Worm (Caenorhabditis elegans) whole organism, L4 larva: Measurements from ENCODE around the gene ceh-37.

Source experiments
- nhr-11 ChIP-seq: fragments of 150-350 bp; optimal IDR thresholded peaks from 2 replicates; lab custom pipeline; 2014; ENCODE audit warnings: missing biosample characterization, missing genetic modification characterization
- pha-4 ChIP-seq, 2 experiments: fragments of 150-350 bp in 1 of 2; fragments of 200-800 bp in 1 of 2; sonication (Bioruptor generic) in 1 of 2; IDR thresholded peaks in 1 of 2; optimal IDR thresholded peaks in 1 of 2; 2 replicates each; pipeline versions ENCODE4 v1.3.6 to Lab custom; 2014 to 2022; ENCODE audit warnings: missing genetic modification characterization in 2 of 2, missing genetic modification reagents in 2 of 2, missing biosample characterization in 1 of 2, missing compliant biosample characterization in 1 of 2

DNA sequence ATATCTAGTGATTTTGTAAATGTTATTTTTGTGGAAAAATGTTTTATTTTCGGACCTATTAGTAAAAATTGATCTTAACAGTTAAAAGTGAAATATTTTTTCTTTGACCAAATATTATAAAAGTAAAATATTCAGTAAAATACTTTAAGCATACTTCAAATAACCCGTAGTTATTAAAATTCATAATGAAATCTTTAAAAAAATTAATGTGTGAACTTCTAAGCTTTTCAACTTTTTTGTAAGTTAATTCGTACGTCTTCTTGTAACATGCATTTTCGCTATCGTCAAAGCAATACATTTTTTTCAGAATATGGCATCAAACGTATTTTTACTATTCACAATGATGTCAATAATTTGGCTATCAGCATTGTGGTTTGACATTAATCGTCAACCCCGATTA lies 32.1 kb downstream of the ceh-37 start, which contains the start of gene C37E2.2:
- TF ChIP-seq pha-4 (GFP tag; IDR thresholded peaks at IDR 0.05; lab: Robert Waterston, UW) (no peak), pha-4 (tag; optimal IDR thresholded peaks at IDR 0.05; lab: Kevin White, UChicago) (no peak), nhr-11 (no peak)
